Fruit fly (Drosophila melanogaster) whole organism, wandering third instar larva: ENCODE data around the gene CG32369.

Experiments used
- Abd-B ChIP-seq: fragments of >200 bp; optimal IDR thresholded peaks from 2 replicates; lab custom pipeline; 2017; ENCODE audit warnings: missing biosample characterization, missing genetic modification characterization
- Dif ChIP-seq: fragments of 200-275, 200-300 bp; sonication (Bioruptor generic); optimal IDR thresholded peaks from 2 replicates; lab custom pipeline; 2018; ENCODE audit warnings: missing biosample characterization, missing genetic modification characterization; ENCODE audit not compliant: partially characterized antibody
- HLH106 ChIP-seq: fragments of 200-800 bp; optimal IDR thresholded peaks from 3 replicates; lab custom pipeline; 2019; ENCODE audit warnings: missing biosample characterization, mild to moderate bottlenecking, missing genetic modification characterization, moderate library complexity
- Jra ChIP-seq: sonication (Bioruptor generic); optimal IDR thresholded peaks from 2 replicates; lab custom pipeline; 2016; ENCODE audit warnings: missing biosample characterization, missing genetic modification characterization
- Myc ChIP-seq: fragments of >200 bp; optimal IDR thresholded peaks from 2 replicates; lab custom pipeline; 2017
- Vsx2 ChIP-seq: fragments of 200-300, 225-300 bp; sonication (Bioruptor generic); optimal IDR thresholded peaks from 2 replicates; lab custom pipeline; 2018; ENCODE audit warnings: missing biosample characterization, missing genetic modification characterization; ENCODE audit not compliant: partially characterized antibody
- lola ChIP-seq: fragments of >200 bp; optimal IDR thresholded peaks from 2 replicates; lab custom pipeline; 2017; ENCODE audit warnings: missing biosample characterization, missing genetic modification characterization
- psq ChIP-seq: fragments of 200-800 bp; sonication (Bioruptor generic); optimal IDR thresholded peaks from 3 replicates; lab custom pipeline; 2017; ENCODE audit warnings: missing biosample characterization, mild to moderate bottlenecking, missing genetic modification characterization, moderate library complexity

- TF ChIP-seq psq (GFP tag; lab: Kevin White, UChicago) = no peak
- no peak for TF ChIP-seq lola (GFP tag; lab: Kevin White, UChicago)
- TF ChIP-seq Myc = no peak
- no peak for TF ChIP-seq HLH106 (tag; lab: Kevin White, UChicago)
- TF ChIP-seq Dif (GFP tag; lab: Kevin White, UChicago) = no peak
- peak; percentile 16 for TF ChIP-seq Vsx2 (GFP tag; lab: Kevin White, UChicago)
- TF ChIP-seq Abd-B (GFP tag; lab: Kevin White, UChicago) = no peak
- no peak for TF ChIP-seq Jra (GFP tag; lab: Kevin White, UChicago)
Observed at dm6 chr3L:7818473-7818980, 8.9 kb upstream of the CG32369 start.
